Fruit fly (Drosophila melanogaster): ENCODE data around the gene CG45122.
A peak's percentile ranks its signal among the peaks of the same experiment; 100 is the strongest.

The CG45122 gene

DNA sequence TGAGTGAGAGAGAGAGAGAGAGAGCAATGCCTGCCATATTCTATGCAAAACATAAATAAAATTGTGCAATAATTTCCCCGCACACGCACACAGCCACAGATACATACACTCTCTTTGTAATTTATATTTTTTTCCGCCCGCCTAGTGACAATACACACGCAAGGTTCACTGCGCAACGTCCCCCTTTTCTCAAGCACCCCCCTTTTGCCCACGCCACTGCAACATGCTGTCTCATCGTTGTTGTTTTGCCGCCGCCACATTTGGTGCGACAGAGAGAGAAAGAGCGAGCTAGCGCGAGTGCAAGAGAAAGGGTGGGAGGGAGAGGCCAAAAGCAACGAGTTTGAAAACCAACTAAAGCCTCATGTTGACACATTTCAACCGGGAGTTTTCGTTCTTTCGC lies 31.6 kb upstream of the CG45122 start (continued):
- TF ChIP-seq CG32264 (GFP tag; optimal IDR thresholded peaks at IDR 0.05), result peak; percentile 21
- TF ChIP-seq lola (GFP tag; optimal IDR thresholded peaks at IDR 0.05), result no peak
- TF ChIP-seq OdsH (GFP tag; optimal IDR thresholded peaks at IDR 0.05), result peak; percentile 64

DNA sequence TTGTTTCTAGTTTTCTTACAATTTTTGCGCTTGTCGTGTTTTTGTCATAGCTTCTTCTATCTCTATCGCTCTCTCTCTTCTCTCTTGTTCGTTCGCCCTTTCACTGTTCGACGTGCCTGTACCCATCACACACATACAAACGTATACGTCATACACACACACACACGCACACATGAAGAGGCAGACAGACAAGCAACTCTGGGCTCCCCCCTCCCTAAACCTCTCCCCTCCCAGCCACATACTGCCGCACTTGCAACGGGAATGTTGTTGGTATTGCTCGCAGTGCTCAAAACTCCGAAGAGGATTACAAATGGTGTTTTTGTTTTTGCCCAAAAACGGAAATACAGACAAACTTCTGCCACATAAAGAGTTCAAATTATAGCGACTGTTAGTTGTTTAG lies 31.0 kb upstream of the CG45122 start:
- TF ChIP-seq Myc (optimal IDR thresholded peaks at IDR 0.05) (no peak), Dfd (GFP tag; optimal IDR thresholded peaks at IDR 0.05) (no peak), br (GFP tag; optimal IDR thresholded peaks at IDR 0.05) (no peak), ey (GFP tag; optimal IDR thresholded peaks at IDR 0.05) (no peak), psq (GFP tag; optimal IDR thresholded peaks at IDR 0.05) (peak; percentile 34), dl (GFP tag; optimal IDR thresholded peaks at IDR 0.05; ENCODE audit: insufficient read depth in 1 of 2, partially characterized antibody in 2 of 2) (peak in 1 of 2 experiments; percentile 7), Rel (GFP tag; optimal IDR thresholded peaks at IDR 0.05) (no peak), Rel (tag; optimal IDR thresholded peaks at IDR 0.05) (no peak), Sp1 (GFP tag; optimal IDR thresholded peaks at IDR 0.05) (no peak), dsf (GFP tag; optimal IDR thresholded peaks at IDR 0.05; ENCODE audit: borderline replicate concordance) (no peak), lola (GFP tag; optimal IDR thresholded peaks at IDR 0.05) (no peak), Vsx2 (GFP tag; optimal IDR thresholded peaks at IDR 0.05; ENCODE audit: partially characterized antibody) (no peak), GATAd (GFP tag; optimal IDR thresholded peaks at IDR 0.05) (no peak), Mio (GFP tag; optimal IDR thresholded peaks at IDR 0.05) (no peak), Hr83 (GFP tag; optimal IDR thresholded peaks at IDR 0.05; ENCODE audit: poor library complexity, severe bottlenecking) (peak; percentile 21), fru (GFP tag; optimal IDR thresholded peaks at IDR 0.05) (no peak), dmrt93B (GFP tag; optimal IDR thresholded peaks at IDR 0.05) (no peak), OdsH (GFP tag; optimal IDR thresholded peaks at IDR 0.05) (no peak)

DNA sequence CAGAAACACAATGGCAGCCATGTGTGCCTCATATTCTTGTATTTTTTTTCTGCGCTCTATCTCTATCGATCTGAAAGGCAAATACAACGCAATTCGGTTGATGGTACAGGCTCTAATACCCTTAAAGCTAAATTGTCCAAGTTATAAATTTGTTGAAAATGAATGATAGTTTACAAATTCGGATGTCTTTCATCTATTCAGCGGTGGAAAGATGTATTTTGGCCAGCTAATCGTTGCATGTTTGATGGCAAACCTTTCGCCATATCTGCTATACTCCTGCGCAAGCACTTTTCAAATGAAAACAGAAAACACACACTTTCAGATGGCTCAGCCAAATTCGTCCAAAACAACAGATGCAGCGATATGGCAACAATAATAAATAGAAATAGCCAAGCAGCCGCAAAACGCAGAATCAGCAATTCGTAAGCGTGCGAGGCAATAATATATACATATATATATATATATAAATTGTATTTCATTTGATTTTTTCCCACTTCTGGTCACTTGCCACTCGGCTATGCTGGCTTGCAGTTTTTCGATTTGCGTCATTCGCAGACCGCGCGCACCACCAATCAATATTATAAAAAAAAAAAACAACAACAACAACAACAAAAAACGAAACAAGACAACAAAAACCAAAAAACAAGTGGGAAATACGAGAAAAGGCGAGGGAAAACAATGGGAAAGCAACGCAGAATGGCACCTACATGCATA lies 29.6 kb upstream of the CG45122 start:
- TF ChIP-seq pan (optimal IDR thresholded peaks at IDR 0.05) (no peak), foxo (GFP tag; optimal IDR thresholded peaks at IDR 0.05) (no peak), Vsx2 (GFP tag; optimal IDR thresholded peaks at IDR 0.05; ENCODE audit: partially characterized antibody) (no peak), rgr (GFP tag; optimal IDR thresholded peaks at IDR 0.05) (no peak), tai (GFP tag; optimal IDR thresholded peaks at IDR 0.05) (no peak), HLH106 (tag; optimal IDR thresholded peaks at IDR 0.05) (no peak), sage (GFP tag; optimal IDR thresholded peaks at IDR 0.05) (no peak), lola (GFP tag; optimal IDR thresholded peaks at IDR 0.05) (no peak), Myc (optimal IDR thresholded peaks at IDR 0.05) (no peak), Abd-B (GFP tag; optimal IDR thresholded peaks at IDR 0.05) (no peak), Mio (GFP tag; optimal IDR thresholded peaks at IDR 0.05) (no peak), dmrt93B (GFP tag; optimal IDR thresholded peaks at IDR 0.05) (no peak), h (GFP tag; optimal IDR thresholded peaks at IDR 0.05) (no peak), Hnf4 (GFP tag; optimal IDR thresholded peaks at IDR 0.05) (no peak), woc (GFP tag; optimal IDR thresholded peaks at IDR 0.05) (no peak), Hr83 (GFP tag; optimal IDR thresholded peaks at IDR 0.05; ENCODE audit: poor library complexity, severe bottlenecking) (no peak), dsf (GFP tag; optimal IDR thresholded peaks at IDR 0.05; ENCODE audit: borderline replicate concordance) (no peak), Jra (GFP tag; optimal IDR thresholded peaks at IDR 0.05) (no peak)

DNA sequence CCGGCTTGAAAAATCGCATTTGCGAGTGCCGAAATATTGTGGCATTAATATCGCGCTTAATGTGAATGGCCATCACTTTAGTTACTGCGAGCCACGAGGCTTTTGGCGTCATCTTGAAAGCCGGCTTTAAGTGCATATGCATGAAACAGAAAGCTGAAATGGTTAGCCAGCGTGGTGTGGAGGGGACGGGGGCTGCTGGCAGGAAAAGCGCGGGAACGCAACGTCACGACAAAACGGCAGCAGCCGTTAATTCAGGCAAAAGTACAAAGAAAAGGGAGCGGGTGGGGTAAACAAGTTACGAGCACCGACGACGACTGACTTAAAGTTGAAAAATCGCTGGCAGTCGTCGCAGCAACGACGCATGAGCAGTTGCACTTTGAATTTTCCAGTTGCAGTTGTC lies 28.6 kb upstream of the CG45122 start:
- TF ChIP-seq usp (GFP tag; optimal IDR thresholded peaks at IDR 0.05), result no peak
- TF ChIP-seq dsf (GFP tag; optimal IDR thresholded peaks at IDR 0.05; ENCODE audit: borderline replicate concordance), result no peak
- no peak for TF ChIP-seq fru (GFP tag; optimal IDR thresholded peaks at IDR 0.05)
- TF ChIP-seq Hr78 (GFP tag; optimal IDR thresholded peaks at IDR 0.05), result no peak
- TF ChIP-seq Vsx2 (GFP tag; optimal IDR thresholded peaks at IDR 0.05; ENCODE audit: partially characterized antibody), result no peak
- no peak for TF ChIP-seq ey (GFP tag; optimal IDR thresholded peaks at IDR 0.05)
- no peak for TF ChIP-seq woc (GFP tag; optimal IDR thresholded peaks at IDR 0.05)
- no peak for TF ChIP-seq CrebA (GFP tag; optimal IDR thresholded peaks at IDR 0.05; ENCODE audit: borderline replicate concordance)
- no peak for TF ChIP-seq OdsH (GFP tag; optimal IDR thresholded peaks at IDR 0.05)
- no peak for TF ChIP-seq Dfd (GFP tag; optimal IDR thresholded peaks at IDR 0.05)
- TF ChIP-seq dmrt93B (GFP tag; optimal IDR thresholded peaks at IDR 0.05), result no peak
- TF ChIP-seq sv (GFP tag; optimal IDR thresholded peaks at IDR 0.05), result no peak
- no peak for TF ChIP-seq lola (GFP tag; optimal IDR thresholded peaks at IDR 0.05)
- TF ChIP-seq br (GFP tag; optimal IDR thresholded peaks at IDR 0.05), result no peak
- TF ChIP-seq sage (GFP tag; optimal IDR thresholded peaks at IDR 0.05), result no peak
- TF ChIP-seq N (GFP tag; optimal IDR thresholded peaks at IDR 0.05), result no peak
- no peak for TF ChIP-seq Jra (GFP tag; optimal IDR thresholded peaks at IDR 0.05)
- TF ChIP-seq Hr83 (GFP tag; optimal IDR thresholded peaks at IDR 0.05; ENCODE audit: poor library complexity, severe bottlenecking), result no peak

Measured in whole organism, wandering third instar larva.